Worm (Caenorhabditis elegans) whole organism, early embryonic: Measurements from ENCODE around the gene C32D5.4.
A peak's percentile ranks its signal among the peaks of the same experiment; 100 is the strongest.

Experiments used
- B0310.2 ChIP-seq: sonication (generic microtip); optimal IDR thresholded peaks from 2 replicates; lab custom pipeline; 2016; ENCODE audit warnings: mild to moderate bottlenecking, missing genetic modification characterization, missing compliant biosample characterization
- F13C5.2 ChIP-seq: sonication (generic microtip); optimal IDR thresholded peaks from 2 replicates; lab custom pipeline; 2017; ENCODE audit warnings: mild to moderate bottlenecking, missing genetic modification characterization, inconsistent platforms, missing compliant biosample characterization
- aly-1 ChIP-seq: sonication (generic microtip); optimal IDR thresholded peaks from 2 replicates; lab custom pipeline; 2016; ENCODE audit warnings: missing genetic modification characterization, missing compliant biosample characterization
- ama-1 ChIP-seq: fragments of 150-350 bp; optimal IDR thresholded peaks from 2 replicates; lab custom pipeline; 2014
- ceh-13 ChIP-seq: fragments of 200-800 bp; sonication (Bioruptor generic); optimal IDR thresholded peaks from 2 replicates; lab custom pipeline; 2018; ENCODE audit warnings: mild to moderate bottlenecking, missing genetic modification characterization, missing compliant biosample characterization
- ceh-36 ChIP-seq: sonication (generic microtip); optimal IDR thresholded peaks from 2 replicates; lab custom pipeline; 2016; ENCODE audit warnings: missing genetic modification characterization, inconsistent platforms, missing compliant biosample characterization
- ets-7 ChIP-seq: sonication (generic microtip); optimal IDR thresholded peaks from 2 replicates; lab custom pipeline; 2016; ENCODE audit warnings: missing genotype, missing genetic modification characterization, missing compliant biosample characterization
- flt-1 ChIP-seq: fragments of 200-800 bp; sonication (Bioruptor generic); IDR thresholded peaks from 2 replicates; pipeline ENCODE4 v1.3.6; 2022; ENCODE audit warnings: missing genetic modification characterization, missing compliant biosample characterization
- hmbx-1 ChIP-seq: sonication (generic microtip); optimal IDR thresholded peaks from 2 replicates; lab custom pipeline; 2016; ENCODE audit warnings: mild to moderate bottlenecking, missing genetic modification characterization, missing compliant biosample characterization
- hmg-4 ChIP-seq: fragments of 200-800 bp; sonication (Bioruptor generic); optimal IDR thresholded peaks from 2 replicates; lab custom pipeline; 2018; ENCODE audit warnings: mild to moderate bottlenecking, missing genetic modification characterization, missing compliant biosample characterization
- hnd-1 ChIP-seq: sonication (generic microtip); optimal IDR thresholded peaks from 2 replicates; lab custom pipeline; 2016; ENCODE audit warnings: missing genetic modification characterization, missing compliant biosample characterization
- pes-1 ChIP-seq: fragments of 200-800 bp; sonication (Bioruptor generic); IDR thresholded peaks from 2 replicates; pipeline ENCODE4 v1.3.6; 2022; ENCODE audit warnings: missing genetic modification reagents, missing genetic modification characterization, missing compliant biosample characterization
- scrt-1 ChIP-seq: fragments of 200-800 bp; sonication (Bioruptor generic); IDR thresholded peaks from 2 replicates; pipeline ENCODE4 v1.3.6; 2022; ENCODE audit warnings: missing genetic modification characterization, missing compliant biosample characterization
- sea-1 ChIP-seq: fragments of 200-800 bp; sonication (Bioruptor generic); conservative IDR thresholded peaks from 2 replicates; pipeline ENCODE4 v1.3.6; 2022; ENCODE audit warnings: missing genetic modification characterization, missing compliant biosample characterization
- tbx-11 ChIP-seq: fragments of 200-800 bp; sonication (Bioruptor generic); IDR thresholded peaks from 2 replicates; pipeline ENCODE4 v1.3.6; 2022; ENCODE audit warnings: missing genetic modification characterization, missing compliant biosample characterization
- tbx-37 ChIP-seq: fragments of 200-800 bp; sonication (Bioruptor generic); conservative IDR thresholded peaks from 2 replicates; pipeline ENCODE4 v1.3.6; 2022; ENCODE audit warnings: missing genetic modification reagents, missing genetic modification characterization, missing compliant biosample characterization
- tra-4 ChIP-seq: sonication (generic microtip); optimal IDR thresholded peaks from 2 replicates; lab custom pipeline; 2017; ENCODE audit warnings: missing genetic modification characterization, missing compliant biosample characterization

C32D5.4 gene

DNA sequence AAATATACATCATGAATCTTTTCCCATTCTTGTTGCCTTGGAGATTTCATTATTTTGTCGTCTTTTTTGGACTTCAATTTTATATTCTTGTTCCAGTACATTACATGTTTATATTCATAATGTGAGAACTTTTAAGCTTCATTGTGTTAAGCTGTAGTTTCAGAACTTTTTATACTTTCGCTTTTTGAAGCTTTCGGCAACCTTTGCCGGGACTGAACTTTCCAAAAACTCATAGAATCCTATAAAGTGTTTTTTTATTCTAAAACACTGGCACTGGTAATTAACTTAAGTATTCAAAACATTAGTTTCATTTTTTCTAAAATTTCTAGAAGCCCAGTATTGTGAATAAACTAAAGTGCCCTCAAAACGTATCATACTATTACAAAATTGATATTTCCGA is at the start of gene C32D5.4:
Gene C32D5.4, minus strand, starts transcription at position 101 of the 400 bp plus-strand sequence.
- TF ChIP-seq hnd-1 (tag; lab: Kevin White, UChicago), result no peak
- TF ChIP-seq pes-1 (GFP tag; lab: Robert Waterston, UW), result no peak
- TF ChIP-seq B0310.2, result no peak
- no peak for TF ChIP-seq ceh-13

DNA sequence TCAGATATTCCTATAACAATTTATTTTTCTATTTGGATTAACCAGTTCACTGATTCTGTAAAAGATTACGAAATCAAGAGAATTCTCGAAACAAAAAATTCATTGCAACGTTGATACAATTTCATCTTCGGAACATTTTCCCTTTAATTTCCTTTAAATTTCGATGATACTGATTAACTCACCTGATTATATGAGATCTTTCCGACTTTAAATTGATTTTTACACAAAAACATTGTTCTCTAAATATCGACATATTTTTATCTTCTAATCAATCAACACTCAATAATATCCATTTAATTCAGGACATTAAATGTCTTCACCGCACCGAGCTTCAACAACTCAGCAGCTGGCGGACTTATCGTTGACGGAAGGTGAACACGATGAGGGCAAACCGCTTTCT is 48.1 kb upstream of the C32D5.4 start, which contains the start of gene lin-23:
Gene lin-23, plus strand, starts transcription at position 301 of the 400 bp plus-strand sequence.
- no peak for TF ChIP-seq flt-1 (GFP tag; lab: Robert Waterston, UW)
- TF ChIP-seq F13C5.2 (tag; lab: Kevin White, UChicago), result no peak
- no peak for TF ChIP-seq scrt-1
- no peak for TF ChIP-seq ceh-36 (tag; lab: Kevin White, UChicago)
- TF ChIP-seq hnd-1 (tag; lab: Kevin White, UChicago), result no peak
- no peak for TF ChIP-seq sea-1 (GFP tag; lab: Robert Waterston, UW)
- TF ChIP-seq ceh-13, result no peak
- no peak for TF ChIP-seq pes-1 (GFP tag; lab: Robert Waterston, UW)
- TF ChIP-seq hmg-4, result no peak

DNA sequence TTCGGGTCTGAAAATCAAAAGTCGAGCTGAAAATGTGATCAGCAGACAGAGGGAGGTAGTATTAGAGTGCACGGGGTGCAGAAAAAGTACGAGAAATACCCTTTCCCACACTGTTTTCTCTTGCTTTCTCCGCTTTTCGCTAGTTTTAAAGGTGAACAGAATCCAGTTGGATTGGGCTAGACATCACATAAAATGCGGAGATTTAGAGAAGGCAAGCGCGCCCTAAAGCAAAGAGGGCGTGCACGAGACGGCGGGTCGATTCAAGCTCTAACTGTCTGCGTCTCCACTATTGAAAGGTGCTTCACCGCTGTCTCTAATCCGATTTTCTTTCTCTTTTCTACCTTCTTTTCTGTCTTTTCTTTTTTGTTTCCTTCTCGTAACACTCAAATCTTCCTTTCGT is 47.2 kb upstream of the C32D5.4 start:
- TF ChIP-seq tbx-11 (GFP tag; lab: Robert Waterston, UW), result no peak
- no peak for TF ChIP-seq ceh-13
- TF ChIP-seq hmbx-1 (tag; lab: Kevin White, UChicago), result no peak
- no peak for TF ChIP-seq hnd-1 (tag; lab: Kevin White, UChicago)
- peak; percentile 27 for TF ChIP-seq ceh-36 (tag; lab: Kevin White, UChicago)
- peak; percentile 50 for TF ChIP-seq hmg-4
- no peak for TF ChIP-seq tra-4 (tag; lab: Kevin White, UChicago)
- no peak for TF ChIP-seq tbx-37 (GFP tag; lab: Robert Waterston, UW)
- no peak for TF ChIP-seq flt-1 (GFP tag; lab: Robert Waterston, UW)

DNA sequence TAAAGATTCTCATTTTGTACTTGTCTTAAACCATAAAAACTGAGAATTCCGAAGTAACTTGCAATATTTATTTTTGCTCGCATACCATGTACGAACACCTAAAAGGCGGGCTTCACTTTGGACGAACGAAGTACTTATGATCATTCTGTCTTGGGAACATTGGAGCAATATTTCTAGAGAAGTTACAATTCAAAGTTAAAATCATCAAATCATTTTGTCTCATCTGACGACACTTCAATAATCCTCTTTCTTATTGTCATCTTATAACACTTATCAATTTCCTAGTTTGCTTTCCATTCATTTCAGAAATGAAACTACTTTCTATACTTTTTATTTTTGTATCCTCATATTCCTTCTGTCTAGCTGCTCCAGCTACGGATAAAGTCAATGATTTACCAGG is 43.8 kb upstream of the C32D5.4 start, which contains the start of gene ctsa-4.1:
Gene ctsa-4.1, plus strand, starts transcription at position 301 of the 400 bp plus-strand sequence.
- TF ChIP-seq sea-1 (GFP tag; lab: Robert Waterston, UW) (no peak), tbx-11 (GFP tag; lab: Robert Waterston, UW) (no peak), hmbx-1 (tag; lab: Kevin White, UChicago) (no peak), hmg-4 (no peak), hnd-1 (tag; lab: Kevin White, UChicago) (no peak), ets-7 (tag; lab: Kevin White, UChicago) (no peak), F13C5.2 (tag; lab: Kevin White, UChicago) (no peak), tra-4 (tag; lab: Kevin White, UChicago) (no peak), aly-1 (no peak), flt-1 (GFP tag; lab: Robert Waterston, UW) (no peak), ceh-36 (tag; lab: Kevin White, UChicago) (no peak), tbx-37 (GFP tag; lab: Robert Waterston, UW) (no peak), ama-1 (lab: Kevin White, UChicago) (no peak), ceh-13 (no peak), B0310.2 (no peak), scrt-1 (no peak), pes-1 (GFP tag; lab: Robert Waterston, UW) (no peak)

DNA sequence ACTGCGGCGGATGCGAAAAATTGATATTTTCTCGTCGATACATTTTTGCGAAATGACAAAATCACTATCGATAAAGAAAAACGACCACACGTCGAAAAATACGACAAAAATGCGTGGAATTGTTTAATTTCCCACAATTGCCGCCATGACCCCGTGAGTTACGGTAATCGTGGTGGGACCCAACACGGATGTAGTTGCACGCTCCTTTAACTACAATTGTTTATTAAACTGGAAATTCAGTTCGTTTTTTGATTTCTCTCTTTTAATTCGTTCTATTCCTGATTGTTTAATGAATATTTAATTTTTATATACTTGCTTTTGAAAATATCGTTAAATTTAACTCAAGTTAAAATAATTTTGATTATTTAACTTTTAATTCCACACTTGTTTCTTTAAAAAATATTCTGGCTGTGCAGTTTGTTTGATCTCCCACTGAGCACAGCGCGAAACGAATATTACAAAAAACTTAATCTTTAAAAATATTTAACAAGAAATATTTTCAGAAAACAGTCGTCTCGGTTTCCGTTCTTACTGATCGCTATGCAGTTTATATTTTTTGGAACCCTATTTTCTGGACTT is 42.4 kb upstream of the C32D5.4 start, which contains the start of the genes ani-2 and clec-88:
Gene ani-2, minus strand, starts transcription at position 131 of the 579 bp plus-strand sequence.
Gene clec-88, plus strand, starts transcription at position 486 of the 579 bp plus-strand sequence.
- TF ChIP-seq hmbx-1 (tag; lab: Kevin White, UChicago) (no peak), hnd-1 (tag; lab: Kevin White, UChicago) (no peak), hmg-4 (no peak), tra-4 (tag; lab: Kevin White, UChicago) (no peak), pes-1 (GFP tag; lab: Robert Waterston, UW) (no peak), ceh-36 (tag; lab: Kevin White, UChicago) (no peak), flt-1 (GFP tag; lab: Robert Waterston, UW) (no peak), scrt-1 (no peak), F13C5.2 (tag; lab: Kevin White, UChicago) (no peak), tbx-11 (GFP tag; lab: Robert Waterston, UW) (no peak), sea-1 (GFP tag; lab: Robert Waterston, UW) (no peak), ceh-13 (no peak), aly-1 (no peak), B0310.2 (no peak), ama-1 (lab: Kevin White, UChicago) (no peak), tbx-37 (GFP tag; lab: Robert Waterston, UW) (no peak), ets-7 (tag; lab: Kevin White, UChicago) (no peak)

DNA sequence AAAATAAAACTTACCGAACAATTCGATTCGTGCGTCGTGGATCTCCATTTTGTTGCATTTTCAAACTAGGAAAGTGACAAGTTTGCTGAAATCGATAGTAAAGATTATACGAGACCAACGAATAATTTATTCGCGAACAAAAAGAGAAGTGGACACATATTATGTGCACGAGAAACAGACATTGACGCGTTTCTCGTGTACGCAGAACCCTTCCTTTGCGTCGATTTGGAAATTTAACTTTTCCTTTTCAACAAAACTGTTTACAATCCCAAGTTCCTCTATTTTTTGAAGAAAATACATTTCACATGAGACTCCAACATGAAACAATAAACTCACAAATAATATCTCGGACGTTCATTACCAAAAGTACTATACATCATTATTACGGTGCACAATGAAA is 37.9 kb upstream of the C32D5.4 start, which contains the start of gene K10B2.4:
Gene K10B2.4, minus strand, starts transcription at position 138 of the 400 bp plus-strand sequence.
- TF ChIP-seq F13C5.2 (tag; lab: Kevin White, UChicago) (peak; percentile 1), hmg-4 (no peak)

DNA sequence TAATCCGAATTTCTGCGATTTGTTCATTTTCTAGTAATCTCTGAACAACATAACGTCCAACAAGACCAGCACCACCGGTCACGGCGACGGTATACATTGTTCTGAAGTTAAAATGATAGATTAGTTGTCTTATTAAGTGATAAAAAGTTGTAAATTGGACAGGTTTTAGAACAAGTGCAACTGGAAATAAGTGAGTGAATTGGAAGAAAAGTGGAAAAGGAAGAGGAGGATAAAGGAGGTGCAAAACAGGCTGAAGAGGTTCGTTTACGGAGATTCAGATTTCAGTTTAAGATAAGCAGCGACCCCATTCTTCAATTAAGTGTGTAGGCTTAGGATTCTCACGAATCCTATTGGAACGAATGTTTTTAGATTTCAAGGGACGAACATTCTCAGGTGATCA is 36.0 kb upstream of the C32D5.4 start, which contains the start of gene C32D5.12:
Gene C32D5.12, minus strand, starts transcription at position 101 of the 400 bp plus-strand sequence.
- TF ChIP-seq ets-7 (tag; lab: Kevin White, UChicago) (no peak), tbx-37 (GFP tag; lab: Robert Waterston, UW) (no peak), sea-1 (GFP tag; lab: Robert Waterston, UW) (no peak), tbx-11 (GFP tag; lab: Robert Waterston, UW) (no peak), ceh-36 (tag; lab: Kevin White, UChicago) (no peak), flt-1 (GFP tag; lab: Robert Waterston, UW) (no peak), ceh-13 (no peak), B0310.2 (no peak), pes-1 (GFP tag; lab: Robert Waterston, UW) (no peak)
